Worm (Caenorhabditis elegans): Measurements from ENCODE around the gene C56E6.4.

C56E6.4 gene

DNA sequence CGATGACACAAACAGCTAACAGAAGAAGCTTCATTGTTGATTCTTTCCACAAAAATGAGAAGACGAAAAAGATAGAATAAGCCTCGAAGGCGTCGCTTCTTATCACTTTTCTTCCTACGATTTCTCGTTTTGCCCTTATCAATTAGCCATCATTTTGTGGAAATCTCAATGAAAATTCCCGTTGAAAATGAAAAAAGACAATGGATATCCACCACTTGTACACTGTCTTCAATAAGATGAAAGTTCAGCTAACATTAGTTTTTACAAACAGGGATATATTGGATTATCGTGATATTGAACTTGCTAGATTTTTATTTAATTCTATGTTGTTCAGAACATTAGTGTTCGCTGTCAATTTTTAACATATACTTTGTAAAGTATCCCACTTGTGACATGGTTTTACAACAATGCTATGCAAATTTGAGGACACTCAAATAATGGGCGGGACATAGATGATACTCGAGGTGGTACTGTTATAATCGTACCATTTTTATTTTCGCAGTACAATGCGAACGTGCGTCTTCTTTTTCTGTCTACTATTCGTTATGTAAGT, 38.2 kb upstream of the C56E6.4 start, which contains the start of the genes F18C5.5 and F18C5.9:
TSS of gene F18C5.5 (minus strand) at position 101 of the 553 bp plus-strand sequence.
TSS of gene F18C5.9 (plus strand) at position 503 of the 553 bp plus-strand sequence.
- no peak for TF ChIP-seq dmd-4 (tag; optimal IDR thresholded peaks at IDR 0.05; ENCODE audit: borderline replicate concordance)
- TF ChIP-seq ceh-24 (tag; optimal IDR thresholded peaks at IDR 0.05) = no peak
- no peak for TF ChIP-seq nfya-1 (tag; optimal IDR thresholded peaks at IDR 0.05)

DNA sequence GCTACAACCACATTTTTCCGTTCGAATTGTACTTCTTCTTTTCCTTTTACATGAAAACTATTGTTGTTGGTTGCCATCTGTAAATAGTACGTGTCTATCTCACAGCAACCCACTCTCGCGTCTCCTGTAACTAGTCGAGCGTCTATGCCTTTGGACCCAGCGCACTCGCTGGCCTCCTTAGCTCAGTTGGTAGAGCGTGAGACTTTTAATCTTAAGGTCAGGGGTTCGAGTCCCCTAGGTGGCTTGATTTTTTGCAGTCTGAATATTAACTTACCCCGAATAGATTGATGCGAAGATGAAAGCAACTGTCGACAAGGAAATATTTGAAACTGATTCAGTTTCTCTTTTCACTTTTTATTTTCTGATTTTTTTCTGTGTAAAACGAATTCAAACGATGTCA, 36.5 kb upstream of the C56E6.4 start, which contains the start of gene mpz-3:
TSS of gene mpz-3 (minus strand) at position 320 of the 400 bp plus-strand sequence.
- no peak for TF ChIP-seq eyg-1 (tag; optimal IDR thresholded peaks at IDR 0.05)
- peak; percentile 49 for TF ChIP-seq nhr-232 (tag; optimal IDR thresholded peaks at IDR 0.05)
- no peak for TF ChIP-seq pqm-1 (tag; optimal IDR thresholded peaks at IDR 0.05)
- TF ChIP-seq K02D7.2 (tag; optimal IDR thresholded peaks at IDR 0.05) = peak; percentile 10
- TF ChIP-seq odd-2 (tag; optimal IDR thresholded peaks at IDR 0.05) = no peak
- peak; percentile 20 for TF ChIP-seq che-1 (tag; optimal IDR thresholded peaks at IDR 0.05)
- TF ChIP-seq fkh-6 (tag; optimal IDR thresholded peaks at IDR 0.05) = no peak
- peak; percentile 42 for TF ChIP-seq ceh-6 (GFP tag; optimal IDR thresholded peaks at IDR 0.05)
- TF ChIP-seq madf-2 (tag; optimal IDR thresholded peaks at IDR 0.05) = no peak
- peak; percentile 23 for TF ChIP-seq ceh-31 (tag; optimal IDR thresholded peaks at IDR 0.05)
- no peak for TF ChIP-seq ref-2 (tag; optimal IDR thresholded peaks at IDR 0.05)
- peak; percentile 39 for TF ChIP-seq lin-11 (tag; optimal IDR thresholded peaks at IDR 0.05)
- TF ChIP-seq ceh-18 (tag; optimal IDR thresholded peaks at IDR 0.05) = no peak
- TF ChIP-seq elt-2 (tag; optimal IDR thresholded peaks at IDR 0.05) = peak; percentile 49
- TF ChIP-seq unc-42 (tag; optimal IDR thresholded peaks at IDR 0.05) = no peak
- TF ChIP-seq zip-5 (tag; optimal IDR thresholded peaks at IDR 0.05) = no peak
- no peak for TF ChIP-seq lim-6 (tag; optimal IDR thresholded peaks at IDR 0.05)
- TF ChIP-seq ceh-30 (tag; optimal IDR thresholded peaks at IDR 0.05) = no peak
- TF ChIP-seq ceh-14 (tag; optimal IDR thresholded peaks at IDR 0.05) = no peak
- peak; percentile 60; the same call in 1 of the 2 replicates for TF ChIP-seq unc-3 (GFP tag; conservative IDR thresholded peaks at IDR 0.05)
- TF ChIP-seq unc-3 (tag; optimal IDR thresholded peaks at IDR 0.05) = peak; percentile 5
- TF ChIP-seq C08G9.2 (tag; optimal IDR thresholded peaks at IDR 0.05) = no peak
- peak; percentile 37 for TF ChIP-seq sox-4 (tag; optimal IDR thresholded peaks at IDR 0.05)
- TF ChIP-seq unc-55 (GFP tag; optimal IDR thresholded peaks at IDR 0.05) = no peak
- no peak for TF ChIP-seq ahr-1 (tag; optimal IDR thresholded peaks at IDR 0.05)
- TF ChIP-seq syd-9 (tag; optimal IDR thresholded peaks at IDR 0.05) = peak; percentile 2
- no peak for TF ChIP-seq nhr-11 (tag; optimal IDR thresholded peaks at IDR 0.05)
- peak; percentile 36 for TF ChIP-seq ceh-19 (GFP tag; optimal IDR thresholded peaks at IDR 0.05)
- no peak for TF ChIP-seq sdc-2 (tag; optimal IDR thresholded peaks at IDR 0.05)
- peak; percentile 32 for TF ChIP-seq Y22D7AL.16 (tag; optimal IDR thresholded peaks at IDR 0.05)
- TF ChIP-seq F13H6.1 (tag; optimal IDR thresholded peaks at IDR 0.05) = no peak
- TF ChIP-seq ceh-45 (GFP tag; IDR thresholded peaks at IDR 0.05) = no peak
- no peak for TF ChIP-seq hlh-13 (GFP tag; optimal IDR thresholded peaks at IDR 0.05)
- TF ChIP-seq ceh-9 (tag; optimal IDR thresholded peaks at IDR 0.05) = no peak
- TF ChIP-seq pax-1 (tag; optimal IDR thresholded peaks at IDR 0.05) = no peak
- TF ChIP-seq ceh-34 (tag; optimal IDR thresholded peaks at IDR 0.05) = peak; percentile 10
- TF ChIP-seq ttx-3 (tag; optimal IDR thresholded peaks at IDR 0.05) = peak; percentile 55
- no peak for TF ChIP-seq hlh-15 (tag; optimal IDR thresholded peaks at IDR 0.05)
- no peak for TF ChIP-seq K09A11.1 (tag; optimal IDR thresholded peaks at IDR 0.05; ENCODE audit: insufficient read depth)
- TF ChIP-seq pat-9 (tag; optimal IDR thresholded peaks at IDR 0.05) = peak; percentile 38
- no peak for TF ChIP-seq T23F11.4 (GFP tag; optimal IDR thresholded peaks at IDR 0.05)
- TF ChIP-seq mec-3 (tag; optimal IDR thresholded peaks at IDR 0.05; ENCODE audit: borderline replicate concordance) = no peak
- peak; percentile 27; the same call in 1 of the 2 replicates for TF ChIP-seq sox-2 (GFP tag; IDR thresholded peaks at IDR 0.05)
- TF ChIP-seq ceh-24 (tag; optimal IDR thresholded peaks at IDR 0.05) = no peak
- TF ChIP-seq hlh-6 (tag; optimal IDR thresholded peaks at IDR 0.05) = peak; percentile 47
- TF ChIP-seq ama-1 (optimal IDR thresholded peaks at IDR 0.05) = no peak
- peak; percentile 20 for TF ChIP-seq ztf-16 (tag; optimal IDR thresholded peaks at IDR 0.05)
- peak; percentile 8 for TF ChIP-seq C38D4.7 (GFP tag; optimal IDR thresholded peaks at IDR 0.05)
- no peak for TF ChIP-seq ceh-48 (tag; optimal IDR thresholded peaks at IDR 0.05)
